Fruit fly (Drosophila melanogaster) whole organism, embryonic: ENCODE measurements around the gene CG16965.

Experiments
- ATbp ChIP-seq: fragments of 200-800 bp; sonication (Bioruptor generic); optimal IDR thresholded peaks from 2 replicates; lab custom pipeline; 2017; ENCODE audit warnings: missing biosample characterization, mild to moderate bottlenecking, missing genetic modification characterization, missing genetic modification reagents
- Atf3 ChIP-seq: fragments of 200-800 bp; sonication (Bioruptor generic); optimal IDR thresholded peaks from 3 replicates; lab custom pipeline; 2016; ENCODE audit warnings: missing biosample characterization, missing genetic modification characterization
- C15 ChIP-seq: fragments of 200-800 bp; sonication (Bioruptor generic); IDR thresholded peaks from 3 replicates; pipeline ENCODE4 v1.3.6; 2022; ENCODE audit warnings: missing biosample characterization, missing genetic modification characterization
- CG10565 ChIP-seq: fragments of 200-800 bp; sonication (Bioruptor generic); optimal IDR thresholded peaks from 3 replicates; lab custom pipeline; 2016; ENCODE audit warnings: missing biosample characterization, mild to moderate bottlenecking, missing genetic modification characterization
- CG11560 ChIP-seq: fragments of 200-800 bp; sonication (Bioruptor generic); IDR thresholded peaks from 3 replicates; pipeline ENCODE4 v1.3.6; 2022; ENCODE audit warnings: missing biosample characterization, missing genetic modification characterization
- CG12299 ChIP-seq: fragments of 200-800 bp; sonication (Bioruptor generic); optimal IDR thresholded peaks from 2 replicates; lab custom pipeline; 2018; ENCODE audit warnings: missing biosample characterization, mild to moderate bottlenecking, missing genetic modification characterization
- CG13624 ChIP-seq: fragments of 200-800 bp; sonication (Bioruptor generic); optimal IDR thresholded peaks from 2 replicates; lab custom pipeline; 2016; ENCODE audit warnings: missing biosample characterization, missing genetic modification characterization
- CG14014 ChIP-seq: fragments of 200-800 bp; sonication (Bioruptor generic); IDR thresholded peaks from 2 replicates; pipeline ENCODE4 v1.3.6; 2022; ENCODE audit warnings: missing biosample characterization, missing genetic modification characterization
- CG15601 ChIP-seq: fragments of 200-800 bp; sonication (Bioruptor generic); optimal IDR thresholded peaks from 3 replicates; lab custom pipeline; 2019; ENCODE audit warnings: missing biosample characterization, mild to moderate bottlenecking, missing genetic modification characterization, moderate library complexity
- CG15696 ChIP-seq: fragments of 200-800 bp; sonication (Bioruptor generic); optimal IDR thresholded peaks from 2 replicates; lab custom pipeline; 2019; ENCODE audit warnings: missing biosample characterization, mild to moderate bottlenecking, missing genetic modification characterization, moderate library complexity
- CG16813 ChIP-seq: fragments of 200-800 bp; sonication (Bioruptor generic); IDR thresholded peaks from 3 replicates; pipeline ENCODE4 v1.3.6; 2022; ENCODE audit warnings: missing biosample characterization, missing genetic modification characterization; ENCODE audit not compliant: partially characterized antibody
- CG18262 ChIP-seq: fragments of 200-800 bp; optimal IDR thresholded peaks from 3 replicates; lab custom pipeline; 2019; ENCODE audit warnings: missing biosample characterization, mild to moderate bottlenecking, missing genetic modification characterization, moderate library complexity
- CG18764 ChIP-seq: fragments of 200-800 bp; sonication (Bioruptor generic); optimal IDR thresholded peaks from 3 replicates; lab custom pipeline; 2016; ENCODE audit warnings: missing biosample characterization, missing genetic modification characterization
- CG2889 ChIP-seq: fragments of 200-800 bp; sonication (Bioruptor generic); IDR thresholded peaks from 3 replicates; pipeline ENCODE4 v1.3.6; 2022; ENCODE audit warnings: missing biosample characterization, missing genetic modification characterization
- CG30020 ChIP-seq: fragments of 200-800 bp; optimal IDR thresholded peaks from 2 replicates; lab custom pipeline; 2019; ENCODE audit warnings: missing biosample characterization, mild to moderate bottlenecking, missing genetic modification characterization, moderate library complexity
- CG30403 ChIP-seq: fragments of 200-800 bp; sonication (Bioruptor generic); optimal IDR thresholded peaks from 3 replicates; lab custom pipeline; 2016; ENCODE audit warnings: missing biosample characterization, missing genetic modification characterization
- CG30431 ChIP-seq: fragments of 200-800 bp; sonication (Bioruptor generic); optimal IDR thresholded peaks from 2 replicates; lab custom pipeline; 2017; ENCODE audit warnings: missing biosample characterization, missing genetic modification characterization
- CG3407 ChIP-seq: fragments of 200-800 bp; sonication (Bioruptor generic); optimal IDR thresholded peaks from 2 replicates; lab custom pipeline; 2018; ENCODE audit warnings: missing biosample characterization, mild to moderate bottlenecking, missing genetic modification characterization
- CG6654 ChIP-seq: fragments of 200-800 bp; sonication (Bioruptor generic); optimal IDR thresholded peaks from 2 replicates; lab custom pipeline; 2017; ENCODE audit warnings: missing biosample characterization, mild to moderate bottlenecking, missing genetic modification characterization
- CG7556 ChIP-seq: fragments of 200-800 bp; sonication (Bioruptor generic); optimal IDR thresholded peaks from 2 replicates; lab custom pipeline; 2017; ENCODE audit warnings: missing biosample characterization, mild to moderate bottlenecking, missing genetic modification characterization
- CG7987 ChIP-seq: fragments of 200-800 bp; sonication (Bioruptor generic); optimal IDR thresholded peaks from 2 replicates; lab custom pipeline; 2018; ENCODE audit warnings: missing biosample characterization, mild to moderate bottlenecking, missing genetic modification characterization, moderate library complexity
- CG8281 ChIP-seq: fragments of 200-800 bp; sonication (Bioruptor generic); optimal IDR thresholded peaks from 2 replicates; lab custom pipeline; 2018; ENCODE audit warnings: missing biosample characterization, mild to moderate bottlenecking, missing genetic modification characterization, moderate library complexity
- CG8944 ChIP-seq: fragments of 200-800 bp; sonication (Bioruptor generic); optimal IDR thresholded peaks from 3 replicates; lab custom pipeline; 2016; ENCODE audit warnings: missing biosample characterization, missing genetic modification characterization
- Dll ChIP-seq: fragments of 200-800 bp; sonication (Bioruptor generic); IDR thresholded peaks from 4 replicates; pipeline ENCODE4 v1.3.6; 2022; ENCODE audit warnings: missing biosample characterization, missing genetic modification characterization; ENCODE audit not compliant: partially characterized antibody
- Hr78 ChIP-seq, 2 experiments: fragments of 200-800 bp in 1 of 2; fragments of >200 bp in 1 of 2; sonication (Bioruptor generic) in 1 of 2; optimal IDR thresholded peaks; 2 replicates each; lab custom pipeline; 2017 to 2019; ENCODE audit warnings: missing biosample characterization in 2 of 2, missing genetic modification characterization in 2 of 2, mild to moderate bottlenecking in 1 of 2, moderate library complexity in 1 of 2
- Lhr ChIP-seq: fragments of 200-800 bp; sonication (Bioruptor generic); optimal IDR thresholded peaks from 3 replicates; lab custom pipeline; 2017; ENCODE audit warnings: mild to moderate bottlenecking, missing biosample characterization, missing genetic modification reagents, missing genetic modification characterization
- Med ChIP-seq: fragments of 200-800 bp; sonication (Bioruptor generic); peaks from one replicate; lab custom pipeline; 2016; ENCODE audit warnings: missing biosample characterization, missing genetic modification characterization, mild to moderate bottlenecking, inconsistent platforms, moderate library complexity
- Side ChIP-seq: fragments of 200-800 bp; sonication (Bioruptor generic); optimal IDR thresholded peaks from 2 replicates; lab custom pipeline; 2016; ENCODE audit warnings: missing biosample characterization, missing genetic modification characterization
- Sin3A ChIP-seq: fragments of >200 bp; optimal IDR thresholded peaks from 2 replicates; lab custom pipeline; 2018
- Sry-β ChIP-seq: fragments of 200-800 bp; sonication (Bioruptor generic); optimal IDR thresholded peaks from 2 replicates; lab custom pipeline; 2018; ENCODE audit warnings: missing biosample characterization, mild to moderate bottlenecking, missing genetic modification characterization, moderate library complexity
- Taf1 ChIP-seq: fragments of 200-800 bp; sonication (Bioruptor generic); IDR thresholded peaks from 2 replicates; pipeline ENCODE4 v1.3.6; 2022; ENCODE audit warnings: missing biosample characterization, missing genetic modification characterization
- YL-1 ChIP-seq: fragments of 200-800 bp; sonication (Bioruptor generic); optimal IDR thresholded peaks from 3 replicates; lab custom pipeline; 2017; ENCODE audit warnings: missing biosample characterization, mild to moderate bottlenecking, missing genetic modification characterization
- ab ChIP-seq: fragments of 200-800 bp; sonication (Bioruptor generic); optimal IDR thresholded peaks from 2 replicates; lab custom pipeline; 2016; ENCODE audit warnings: missing biosample characterization, missing genetic modification characterization
- ara ChIP-seq: fragments of 200-800 bp; sonication (Bioruptor generic); IDR thresholded peaks from 2 replicates; pipeline ENCODE4 v1.3.6; 2022; ENCODE audit warnings: missing biosample characterization, missing genetic modification characterization
- ash1 ChIP-seq: fragments of 200-800 bp; sonication (Bioruptor generic); optimal IDR thresholded peaks from 2 replicates; lab custom pipeline; 2018; ENCODE audit warnings: missing biosample characterization, mild to moderate bottlenecking, missing genetic modification characterization
- bowl ChIP-seq: fragments of 200-800 bp; sonication (Bioruptor generic); IDR thresholded peaks from 2 replicates; pipeline ENCODE4 v1.3.6; 2022; ENCODE audit warnings: missing biosample characterization, missing genetic modification characterization
- chm ChIP-seq: fragments of 200-800 bp; sonication (Bioruptor generic); IDR thresholded peaks from 2 replicates; pipeline ENCODE4 v1.3.6; 2022; ENCODE audit warnings: missing biosample characterization, missing genetic modification characterization
- crp ChIP-seq, 2 experiments: fragments of 200-800 bp; sonication (Bioruptor generic); optimal IDR thresholded peaks; 2 replicates in 1 of 2; 3 replicates in 1 of 2; lab custom pipeline; 2017; ENCODE audit warnings: missing biosample characterization in 2 of 2, missing genetic modification characterization in 2 of 2, mild to moderate bottlenecking in 1 of 2, moderate library complexity in 1 of 2
- danr ChIP-seq: fragments of 200-800 bp; sonication (Bioruptor generic); IDR thresholded peaks from 2 replicates; pipeline ENCODE4 v1.3.6; 2022; ENCODE audit warnings: missing biosample characterization, missing genetic modification characterization
- ems ChIP-seq: fragments of 200-800 bp; sonication (Bioruptor generic); optimal IDR thresholded peaks from 3 replicates; lab custom pipeline; 2016; ENCODE audit warnings: missing biosample characterization, missing genetic modification characterization
- ewg ChIP-seq: fragments of 200-800 bp; sonication (Bioruptor generic); optimal IDR thresholded peaks from 3 replicates; lab custom pipeline; 2017; ENCODE audit warnings: mild to moderate bottlenecking, missing biosample characterization, missing genetic modification reagents, missing genetic modification characterization
- gcm2 ChIP-seq: fragments of 200-800 bp; sonication (Bioruptor generic); optimal IDR thresholded peaks from 2 replicates; lab custom pipeline; 2016; ENCODE audit warnings: missing biosample characterization, missing genetic modification characterization
- ham ChIP-seq: fragments of 200-800 bp; sonication (Bioruptor generic); IDR thresholded peaks from 2 replicates; pipeline ENCODE4 v1.3.6; 2022; ENCODE audit warnings: missing biosample characterization, missing genetic modification characterization
- luna ChIP-seq: fragments of 200-800 bp; sonication (Bioruptor generic); optimal IDR thresholded peaks from 2 replicates; lab custom pipeline; 2016; ENCODE audit warnings: missing biosample characterization, missing genetic modification characterization
- phol ChIP-seq: fragments of 200-800 bp; sonication (Bioruptor generic); optimal IDR thresholded peaks from 3 replicates; lab custom pipeline; 2018; ENCODE audit warnings: missing biosample characterization, mild to moderate bottlenecking, missing genetic modification characterization, moderate library complexity
- shn ChIP-seq: fragments of 200-800 bp; sonication (Bioruptor generic); optimal IDR thresholded peaks from 3 replicates; lab custom pipeline; 2016; ENCODE audit warnings: missing biosample characterization, missing genetic modification characterization
- sim ChIP-seq: fragments of 200-800 bp; sonication (Bioruptor generic); IDR thresholded peaks from 2 replicates; pipeline ENCODE4 v1.3.6; 2022; ENCODE audit warnings: missing biosample characterization, missing genetic modification characterization
- sna ChIP-seq: fragments of 200-800 bp; sonication (Bioruptor generic); IDR thresholded peaks from 2 replicates; pipeline ENCODE4 v1.3.6; 2022; ENCODE audit warnings: missing biosample characterization, missing genetic modification characterization; ENCODE audit not compliant: partially characterized antibody
- so ChIP-seq: fragments of 200-800 bp; sonication (Bioruptor generic); IDR thresholded peaks from 3 replicates; pipeline ENCODE4 v1.3.6; 2022; ENCODE audit warnings: missing biosample characterization, missing genetic modification characterization
- stwl ChIP-seq: fragments of 200-800 bp; sonication (Bioruptor generic); optimal IDR thresholded peaks from 3 replicates; lab custom pipeline; 2018; ENCODE audit warnings: missing biosample characterization, mild to moderate bottlenecking, missing genetic modification characterization, moderate library complexity
- vnd ChIP-seq: fragments of 200-800 bp; sonication (Bioruptor generic); IDR thresholded peaks from 3 replicates; pipeline ENCODE4 v1.3.6; 2022; ENCODE audit warnings: missing biosample characterization, missing genetic modification characterization; ENCODE audit not compliant: partially characterized antibody

Gene CG16965

DNA sequence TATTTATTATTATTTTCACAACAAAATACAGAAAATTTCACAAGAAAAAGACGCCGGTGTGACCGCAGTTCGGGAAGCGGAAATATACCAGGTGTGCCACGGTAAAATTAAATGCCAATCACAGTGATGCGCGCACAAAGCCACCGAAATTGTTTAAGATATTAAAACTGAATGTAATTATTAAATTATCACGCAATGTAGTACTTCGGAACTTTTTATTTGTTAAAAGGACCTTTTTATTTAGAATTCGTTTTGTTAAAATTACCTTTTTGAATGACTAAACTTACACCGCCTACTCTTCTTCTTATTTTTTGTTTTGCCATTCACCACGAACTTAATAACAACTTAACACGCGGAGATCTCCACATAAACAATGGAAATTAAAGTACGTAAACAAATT lies 6.6 kb downstream of the CG16965 start, which contains the start of the genes CG6686 and CG34163 (continued):
- peak; percentile 24 for TF ChIP-seq CG18262 (tag; lab: Kevin White, UChicago)
- peak; percentile 27 for TF ChIP-seq CG15601 (tag; lab: Kevin White, UChicago)
- no peak for TF ChIP-seq CG10565 (GFP tag; lab: Kevin White, UChicago)
- no peak for TF ChIP-seq CG7987
- no peak for TF ChIP-seq CG2889
- no peak for TF ChIP-seq sna (GFP tag; lab: Robert Waterston, UW)
- TF ChIP-seq CG8944 (GFP tag; lab: Kevin White, UChicago) = peak; percentile 5
- TF ChIP-seq CG16813 = no peak
- TF ChIP-seq stwl (tag; lab: Kevin White, UChicago) = peak; percentile 63
- TF ChIP-seq shn = no peak
- TF ChIP-seq Hr78 (GFP tag; optimal IDR thresholded peaks at IDR 0.05; lab: Kevin White, UChicago) = no peak
- no peak for TF ChIP-seq Taf1 (GFP tag; lab: Robert Waterston, UW)
- peak; percentile 69 for TF ChIP-seq CG30403 (GFP tag; lab: Kevin White, UChicago)
- no peak for TF ChIP-seq luna (GFP tag; lab: Kevin White, UChicago)
- no peak for TF ChIP-seq ewg (GFP tag; lab: Kevin White, UChicago)
- no peak for TF ChIP-seq Side (GFP tag; lab: Kevin White, UChicago)
- no peak for TF ChIP-seq CG15696 (tag; lab: Kevin White, UChicago)
- no peak for TF ChIP-seq CG6654 (GFP tag; lab: Kevin White, UChicago)
- TF ChIP-seq danr (GFP tag; lab: Robert Waterston, UW) = no peak
- peak; percentile 68 for TF ChIP-seq phol (tag; lab: Kevin White, UChicago)
- TF ChIP-seq CG13624 (GFP tag; lab: Kevin White, UChicago) = peak; percentile 65
- no peak for TF ChIP-seq sim (GFP tag; lab: Robert Waterston, UW)
- TF ChIP-seq CG30020 (tag; lab: Kevin White, UChicago) = peak; percentile 29
- TF ChIP-seq CG18764 (GFP tag; lab: Kevin White, UChicago) = peak; percentile 14
- no peak for TF ChIP-seq Atf3 (GFP tag; lab: Kevin White, UChicago)
- no peak for TF ChIP-seq CG14014
- TF ChIP-seq YL-1 = peak; percentile 94
- no peak for TF ChIP-seq C15 (GFP tag; lab: Robert Waterston, UW)
- TF ChIP-seq CG8281 (tag; lab: Kevin White, UChicago) = no peak
- TF ChIP-seq CG11560 (tag; lab: Robert Waterston, UW) = no peak
- TF ChIP-seq ATbp (GFP tag; lab: Kevin White, UChicago) = no peak
- 0 out of 4 replicates have a peak, but pooled peaks have one; percentile 35 for TF ChIP-seq Dll (GFP tag; lab: Robert Waterston, UW)
- TF ChIP-seq ham (GFP tag; lab: Robert Waterston, UW) = no peak
- TF ChIP-seq ash1 (GFP tag; lab: Kevin White, UChicago) = no peak
- peak; percentile 47 for TF ChIP-seq ems (GFP tag; lab: Kevin White, UChicago)
- no peak for TF ChIP-seq ab (GFP tag; lab: Kevin White, UChicago)
- TF ChIP-seq CG12299 (tag; lab: Kevin White, UChicago) = peak; percentile 47
- TF ChIP-seq bowl (GFP tag; lab: Robert Waterston, UW) = no peak
- TF ChIP-seq vnd (GFP tag; lab: Robert Waterston, UW) = no peak
- TF ChIP-seq crp (GFP tag; optimal IDR thresholded peaks at IDR 0.05; lab: Kevin White, UChicago) = no peak
- TF ChIP-seq gcm2 = no peak
- TF ChIP-seq Med (GFP tag; lab: Kevin White, UChicago) = peak; percentile 87
- no peak for TF ChIP-seq so (GFP tag; lab: Robert Waterston, UW)
- TF ChIP-seq Sry-β = peak; percentile 77
- no peak for TF ChIP-seq CG7556 (GFP tag; lab: Kevin White, UChicago)
- TF ChIP-seq CG3407 (GFP tag; lab: Kevin White, UChicago) = no peak
- peak; percentile 59 for TF ChIP-seq Sin3A (lab: Kevin White, UChicago)
- peak; percentile 34; the same call in 1 of the 2 replicates for TF ChIP-seq ara (GFP tag; lab: Robert Waterston, UW)
- no peak for TF ChIP-seq CG30431 (GFP tag; lab: Kevin White, UChicago)
- no peak for TF ChIP-seq chm (GFP tag; lab: Robert Waterston, UW)
- TF ChIP-seq Lhr (GFP tag; lab: Kevin White, UChicago) = peak; percentile 64
